Fruit fly (Drosophila melanogaster): ENCODE data around the gene CG31921.

- TF ChIP-seq tj (GFP tag; optimal IDR thresholded peaks at IDR 0.05) (no peak), CG14711 (tag; optimal IDR thresholded peaks at IDR 0.05) (no peak), cnc (optimal IDR thresholded peaks at IDR 0.05) (no peak), Crg-1 (GFP tag; optimal IDR thresholded peaks at IDR 0.05) (no peak), Mnt (GFP tag; optimal IDR thresholded peaks at IDR 0.05) (no peak), CG33017 (tag; optimal IDR thresholded peaks at IDR 0.05) (no peak), Clk (GFP tag; optimal IDR thresholded peaks at IDR 0.05) (no peak), kay (GFP tag; ENCODE audit: borderline replicate concordance) (no peak), bab1 (GFP tag; optimal IDR thresholded peaks at IDR 0.05) (no peak), pad (GFP tag; optimal IDR thresholded peaks at IDR 0.05) (no peak)
Observed at dm6 chr2L:290949-291348, 41.2 kb downstream of the CG31921 start.
